Worm (Caenorhabditis elegans) whole organism, early embryonic: Measurements from ENCODE around the gene Y40B10B.1.

Experiments used
- B0310.2 ChIP-seq: sonication (generic microtip); optimal IDR thresholded peaks from 2 replicates; lab custom pipeline; 2016; ENCODE audit warnings: mild to moderate bottlenecking, missing genetic modification characterization, missing compliant biosample characterization
- F13C5.2 ChIP-seq: sonication (generic microtip); optimal IDR thresholded peaks from 2 replicates; lab custom pipeline; 2017; ENCODE audit warnings: mild to moderate bottlenecking, missing genetic modification characterization, inconsistent platforms, missing compliant biosample characterization
- aly-1 ChIP-seq: sonication (generic microtip); optimal IDR thresholded peaks from 2 replicates; lab custom pipeline; 2016; ENCODE audit warnings: missing genetic modification characterization, missing compliant biosample characterization
- ama-1 ChIP-seq: fragments of 150-350 bp; optimal IDR thresholded peaks from 2 replicates; lab custom pipeline; 2014
- ceh-13 ChIP-seq: fragments of 200-800 bp; sonication (Bioruptor generic); optimal IDR thresholded peaks from 2 replicates; lab custom pipeline; 2018; ENCODE audit warnings: mild to moderate bottlenecking, missing genetic modification characterization, missing compliant biosample characterization
- ceh-36 ChIP-seq: sonication (generic microtip); optimal IDR thresholded peaks from 2 replicates; lab custom pipeline; 2016; ENCODE audit warnings: missing genetic modification characterization, inconsistent platforms, missing compliant biosample characterization
- ets-7 ChIP-seq: sonication (generic microtip); optimal IDR thresholded peaks from 2 replicates; lab custom pipeline; 2016; ENCODE audit warnings: missing genotype, missing genetic modification characterization, missing compliant biosample characterization
- flt-1 ChIP-seq: fragments of 200-800 bp; sonication (Bioruptor generic); IDR thresholded peaks from 2 replicates; pipeline ENCODE4 v1.3.6; 2022; ENCODE audit warnings: missing genetic modification characterization, missing compliant biosample characterization
- hmbx-1 ChIP-seq: sonication (generic microtip); optimal IDR thresholded peaks from 2 replicates; lab custom pipeline; 2016; ENCODE audit warnings: mild to moderate bottlenecking, missing genetic modification characterization, missing compliant biosample characterization
- hmg-4 ChIP-seq: fragments of 200-800 bp; sonication (Bioruptor generic); optimal IDR thresholded peaks from 2 replicates; lab custom pipeline; 2018; ENCODE audit warnings: mild to moderate bottlenecking, missing genetic modification characterization, missing compliant biosample characterization
- hnd-1 ChIP-seq: sonication (generic microtip); optimal IDR thresholded peaks from 2 replicates; lab custom pipeline; 2016; ENCODE audit warnings: missing genetic modification characterization, missing compliant biosample characterization
- pes-1 ChIP-seq: fragments of 200-800 bp; sonication (Bioruptor generic); IDR thresholded peaks from 2 replicates; pipeline ENCODE4 v1.3.6; 2022; ENCODE audit warnings: missing genetic modification reagents, missing genetic modification characterization, missing compliant biosample characterization
- scrt-1 ChIP-seq: fragments of 200-800 bp; sonication (Bioruptor generic); IDR thresholded peaks from 2 replicates; pipeline ENCODE4 v1.3.6; 2022; ENCODE audit warnings: missing genetic modification characterization, missing compliant biosample characterization
- sea-1 ChIP-seq: fragments of 200-800 bp; sonication (Bioruptor generic); conservative IDR thresholded peaks from 2 replicates; pipeline ENCODE4 v1.3.6; 2022; ENCODE audit warnings: missing genetic modification characterization, missing compliant biosample characterization
- tbx-11 ChIP-seq: fragments of 200-800 bp; sonication (Bioruptor generic); IDR thresholded peaks from 2 replicates; pipeline ENCODE4 v1.3.6; 2022; ENCODE audit warnings: missing genetic modification characterization, missing compliant biosample characterization
- tbx-37 ChIP-seq: fragments of 200-800 bp; sonication (Bioruptor generic); conservative IDR thresholded peaks from 2 replicates; pipeline ENCODE4 v1.3.6; 2022; ENCODE audit warnings: missing genetic modification reagents, missing genetic modification characterization, missing compliant biosample characterization
- tra-4 ChIP-seq: sonication (generic microtip); optimal IDR thresholded peaks from 2 replicates; lab custom pipeline; 2017; ENCODE audit warnings: missing genetic modification characterization, missing compliant biosample characterization

Gene Y40B10B.1

DNA sequence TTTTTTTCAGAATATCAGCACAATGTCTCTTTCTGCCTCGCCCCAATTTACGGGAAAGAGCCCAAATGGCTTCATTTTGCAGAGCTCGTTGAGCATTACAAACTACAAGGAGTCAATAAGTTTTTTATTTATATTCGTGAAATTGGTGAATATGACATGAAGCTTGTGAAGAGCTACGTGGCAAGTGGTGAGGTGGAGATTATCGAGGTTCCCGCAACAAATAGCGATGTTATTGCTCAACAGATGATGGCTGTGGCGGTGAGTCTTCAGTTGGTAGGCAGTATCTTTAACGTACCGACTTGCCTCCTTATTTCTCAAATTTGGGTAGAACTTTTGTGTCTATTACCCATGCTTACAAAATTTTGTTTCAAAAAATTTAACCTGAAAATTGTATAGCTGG, 32.9 kb downstream of the Y40B10B.1 start:
- no peak for TF ChIP-seq ceh-36 (tag; lab: Kevin White, UChicago)
- no peak for TF ChIP-seq hnd-1 (tag; lab: Kevin White, UChicago)
- TF ChIP-seq ama-1 (lab: Kevin White, UChicago): no peak
- TF ChIP-seq hmg-4: no peak
- TF ChIP-seq ets-7 (tag; lab: Kevin White, UChicago): no peak
- no peak for TF ChIP-seq tbx-11 (GFP tag; lab: Robert Waterston, UW)
- TF ChIP-seq ceh-13 (GFP tag; lab: Kevin White, UChicago): no peak

- TF ChIP-seq pes-1 (no peak), B0310.2 (tag; lab: Kevin White, UChicago) (no peak), sea-1 (no peak), tbx-11 (GFP tag; lab: Robert Waterston, UW) (no peak), ets-7 (tag; lab: Kevin White, UChicago) (no peak), aly-1 (tag; lab: Kevin White, UChicago) (no peak), ceh-36 (tag; lab: Kevin White, UChicago) (no peak), ama-1 (lab: Kevin White, UChicago) (no peak), scrt-1 (no peak), ceh-13 (GFP tag; lab: Kevin White, UChicago) (no peak), tra-4 (tag; lab: Kevin White, UChicago) (no peak), hmbx-1 (tag; lab: Kevin White, UChicago) (no peak), flt-1 (no peak), hnd-1 (tag; lab: Kevin White, UChicago) (no peak), hmg-4 (no peak), F13C5.2 (tag; lab: Kevin White, UChicago) (no peak), tbx-37 (GFP tag; lab: Robert Waterston, UW) (no peak)
Measured at ce11 chrV:1927015-1927414, 34.3 kb downstream of the Y40B10B.1 start, which contains the start of gene T06A1.5. Gene T06A1.5, plus strand, starts transcription at chrV:1927223.

- TF ChIP-seq tbx-37 (GFP tag; lab: Robert Waterston, UW) (no peak), sea-1 (no peak), hmg-4 (no peak), ceh-13 (GFP tag; lab: Kevin White, UChicago) (no peak), pes-1 (no peak), F13C5.2 (tag; lab: Kevin White, UChicago) (no peak), scrt-1 (no peak), B0310.2 (tag; lab: Kevin White, UChicago) (no peak), ets-7 (tag; lab: Kevin White, UChicago) (no peak)
Measured at ce11 chrV:1925487-1925886, 35.9 kb downstream of the Y40B10B.1 start, which contains the start of gene T06A1.1. Gene T06A1.1, minus strand, starts transcription at chrV:1925587.

DNA sequence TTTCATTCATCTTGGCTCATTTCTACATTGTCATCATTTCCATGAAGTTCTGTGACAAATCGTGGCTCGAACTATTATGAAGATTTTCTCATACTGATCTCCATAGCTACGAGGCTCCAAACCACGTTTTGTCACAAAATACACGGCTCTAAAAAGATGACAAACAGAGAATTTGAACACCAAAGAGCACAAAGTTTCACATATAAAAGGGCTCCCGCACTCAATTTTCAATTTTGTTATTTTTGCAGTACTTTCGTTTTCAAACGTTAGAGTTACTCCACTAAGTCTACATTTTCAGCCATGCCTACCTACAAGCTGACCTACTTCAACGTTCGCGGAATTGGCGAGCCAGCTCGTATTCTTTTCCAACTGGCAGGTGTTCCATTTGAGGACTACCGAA, 40.0 kb downstream of the Y40B10B.1 start, which contains the start of gene gst-37:
gst-37 (plus strand) TSS at position 301 of the 400 bp plus-strand sequence.
- TF ChIP-seq tra-4 (tag; lab: Kevin White, UChicago) (no peak), pes-1 (no peak), ama-1 (lab: Kevin White, UChicago) (no peak), hnd-1 (tag; lab: Kevin White, UChicago) (no peak), tbx-37 (GFP tag; lab: Robert Waterston, UW) (no peak), sea-1 (no peak), F13C5.2 (tag; lab: Kevin White, UChicago) (no peak), aly-1 (tag; lab: Kevin White, UChicago) (no peak), scrt-1 (no peak), ets-7 (tag; lab: Kevin White, UChicago) (no peak), hmg-4 (no peak), hmbx-1 (tag; lab: Kevin White, UChicago) (no peak), ceh-13 (GFP tag; lab: Kevin White, UChicago) (no peak), B0310.2 (tag; lab: Kevin White, UChicago) (no peak), ceh-36 (tag; lab: Kevin White, UChicago) (no peak), tbx-11 (GFP tag; lab: Robert Waterston, UW) (no peak)

DNA sequence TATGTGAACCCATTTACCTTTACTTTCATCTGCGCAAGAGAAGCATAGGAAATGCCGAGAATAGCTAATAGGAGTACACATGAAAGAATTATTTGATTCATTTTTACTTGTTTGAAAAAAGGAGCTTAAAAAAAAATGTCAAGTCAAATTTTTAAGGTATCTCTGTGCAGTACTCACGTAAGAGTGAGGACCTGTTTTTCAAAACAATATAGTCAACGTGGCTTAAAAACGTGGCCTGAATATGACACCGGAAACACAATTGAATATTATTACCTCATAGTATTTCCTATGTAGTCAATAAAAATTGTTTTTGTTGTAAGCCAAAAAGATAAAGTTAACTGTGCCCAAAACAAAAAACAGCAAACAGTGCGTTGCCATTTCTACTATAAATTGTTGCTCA, 41.2 kb downstream of the Y40B10B.1 start, which contains the start of gene Y32G9A.12:
Y32G9A.12 (minus strand) TSS at position 101 of the 400 bp plus-strand sequence.
- TF ChIP-seq tbx-37 (GFP tag; lab: Robert Waterston, UW): no peak
- TF ChIP-seq hmg-4: no peak
- TF ChIP-seq B0310.2 (tag; lab: Kevin White, UChicago): no peak
- TF ChIP-seq scrt-1: no peak
- no peak for TF ChIP-seq tbx-11 (GFP tag; lab: Robert Waterston, UW)
- no peak for TF ChIP-seq aly-1 (tag; lab: Kevin White, UChicago)

DNA sequence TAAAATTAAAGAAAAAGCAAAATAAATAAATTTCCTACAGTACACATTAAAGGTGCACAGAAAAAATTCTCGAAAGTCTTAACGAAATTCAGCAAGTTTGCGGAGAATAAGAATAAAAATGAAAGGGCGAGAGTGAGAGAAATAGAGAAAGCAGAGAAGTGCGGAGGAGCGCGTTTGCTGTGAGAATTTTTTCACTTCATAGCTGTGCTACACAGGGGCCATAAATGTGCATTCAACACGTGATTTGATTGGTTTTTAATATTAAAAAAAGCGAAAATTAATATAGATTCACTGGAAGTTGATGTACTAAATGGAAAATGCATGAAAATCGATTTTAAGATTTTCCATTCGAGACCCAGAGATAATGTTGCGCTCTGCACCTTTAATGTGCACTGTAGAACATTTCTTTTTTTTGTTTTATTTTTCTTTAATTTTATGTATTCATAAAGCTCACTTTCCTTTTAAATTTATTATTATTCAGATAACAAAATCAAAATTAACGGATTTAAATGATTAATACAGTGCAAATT, 43.3 kb downstream of the Y40B10B.1 start, which contains the start of gene Y32G9A.2:
Y32G9A.2 (plus strand) TSS at position 480 of the 530 bp plus-strand sequence.
- TF ChIP-seq F13C5.2 (tag; lab: Kevin White, UChicago) (no peak), hnd-1 (tag; lab: Kevin White, UChicago) (no peak), hmbx-1 (tag; lab: Kevin White, UChicago) (no peak), ceh-36 (tag; lab: Kevin White, UChicago) (no peak), scrt-1 (no peak), ama-1 (lab: Kevin White, UChicago) (no peak), aly-1 (tag; lab: Kevin White, UChicago) (no peak), tra-4 (tag; lab: Kevin White, UChicago) (no peak), tbx-11 (GFP tag; lab: Robert Waterston, UW) (no peak), B0310.2 (tag; lab: Kevin White, UChicago) (no peak), ceh-13 (GFP tag; lab: Kevin White, UChicago) (no peak), pes-1 (no peak), sea-1 (no peak), flt-1 (no peak), tbx-37 (GFP tag; lab: Robert Waterston, UW) (no peak), hmg-4 (no peak), ets-7 (tag; lab: Kevin White, UChicago) (no peak)

DNA sequence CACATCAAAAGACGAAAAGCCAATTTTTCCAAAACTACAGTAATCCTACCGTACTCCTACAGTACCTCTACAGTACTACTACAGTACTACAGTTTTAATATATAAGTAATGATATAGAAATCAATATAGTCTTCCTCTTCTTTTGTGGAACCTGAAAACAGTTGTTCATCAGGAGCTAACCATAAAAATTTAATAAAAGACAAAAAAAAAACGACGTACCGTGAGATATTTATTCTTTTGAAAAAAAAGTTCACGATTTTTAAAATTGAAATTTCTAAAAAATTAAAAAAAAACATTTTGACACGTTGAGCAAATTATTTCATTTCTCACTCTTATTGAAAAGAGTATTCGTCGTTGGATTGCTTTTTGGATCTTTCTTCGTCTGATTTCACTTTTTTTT, 50.3 kb downstream of the Y40B10B.1 start, which contains the start of gene Y32G9A.3:
Y32G9A.3 (plus strand) TSS at position 301 of the 400 bp plus-strand sequence.
- TF ChIP-seq flt-1 (no peak), sea-1 (no peak), aly-1 (tag; lab: Kevin White, UChicago) (no peak), tbx-37 (GFP tag; lab: Robert Waterston, UW) (no peak), ama-1 (lab: Kevin White, UChicago) (no peak), ceh-36 (tag; lab: Kevin White, UChicago) (no peak), B0310.2 (tag; lab: Kevin White, UChicago) (no peak), hnd-1 (tag; lab: Kevin White, UChicago) (no peak), tra-4 (tag; lab: Kevin White, UChicago) (no peak), scrt-1 (no peak), ets-7 (tag; lab: Kevin White, UChicago) (no peak), hmg-4 (no peak), tbx-11 (GFP tag; lab: Robert Waterston, UW) (no peak), hmbx-1 (tag; lab: Kevin White, UChicago) (no peak), F13C5.2 (tag; lab: Kevin White, UChicago) (no peak), ceh-13 (GFP tag; lab: Kevin White, UChicago) (no peak), pes-1 (no peak)
